ENCODE assay signal across 7 worm cellular contexts in the genomic region with DNA sequence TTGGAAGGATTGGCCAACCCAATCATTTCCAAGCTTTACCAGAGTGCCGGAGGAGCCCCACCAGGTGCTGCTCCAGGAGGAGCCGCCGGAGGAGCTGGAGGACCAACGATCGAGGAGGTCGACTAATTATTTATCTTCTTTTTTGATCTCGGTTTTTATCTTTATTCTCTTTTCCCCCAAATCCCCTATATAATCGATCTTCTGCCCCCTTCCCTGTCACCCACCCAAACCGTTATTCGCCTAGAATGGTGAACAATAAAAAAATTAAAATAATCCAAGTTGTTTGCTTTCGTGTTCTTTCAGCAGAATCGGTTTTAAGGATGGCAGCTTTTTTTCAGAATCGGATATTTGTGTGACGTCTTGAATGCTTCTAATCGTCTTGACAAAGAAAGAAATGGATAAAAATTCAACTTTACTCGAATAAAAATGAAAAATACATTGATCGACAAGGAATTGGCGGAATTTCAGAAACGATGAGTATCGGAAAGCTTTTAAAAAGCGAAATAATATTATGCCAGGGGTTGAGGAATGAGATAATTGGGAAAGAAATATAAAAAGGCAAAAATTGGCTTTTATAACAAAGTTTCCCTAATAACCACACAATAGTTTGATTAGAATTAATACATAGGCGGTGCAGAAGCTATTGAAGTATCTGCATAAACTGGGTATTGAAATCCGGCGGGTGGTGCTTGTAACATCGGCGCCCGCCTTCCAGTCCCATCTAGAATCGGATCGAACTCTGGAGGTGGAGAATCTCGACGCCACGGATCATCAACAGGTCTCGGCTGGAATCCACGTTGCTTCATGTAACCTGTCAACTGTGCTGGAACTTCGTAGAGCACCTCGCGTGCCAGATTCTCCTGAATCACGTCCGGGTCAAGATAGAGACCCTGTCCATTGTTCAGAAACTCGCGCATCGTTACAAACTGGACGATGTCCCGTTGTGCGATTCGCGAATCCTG.
TF ChIP-seq lines count a peak whose summit lies in the region.

No protein-coding gene starts in this region.

TF ChIP-seq in whole organism, L1 larva, 84 proteins besides CTCF, POLR2A, EP300 and RAD21 (continues in another document):
- peak; percentile 76 for TF ChIP-seq skn-1 (tag; optimal IDR thresholded peaks at IDR 0.05; lab: Kevin White, UChicago)
- peak; percentile 25 for TF ChIP-seq ceh-63 (GFP tag; optimal IDR thresholded peaks at IDR 0.05; lab: Kevin White, UChicago)
- TF ChIP-seq unc-86 (tag; optimal IDR thresholded peaks at IDR 0.05; lab: Kevin White, UChicago), result peak; percentile 32
- no peak for TF ChIP-seq F16B12.6 (tag; optimal IDR thresholded peaks at IDR 0.05; lab: Kevin White, UChicago)
- peak in 2 of 3 experiments; percentile 22 to 28 for TF ChIP-seq dpl-1 (GFP tag; optimal IDR thresholded peaks at IDR 0.05; lab: Kevin White, UChicago)
- TF ChIP-seq fkh-4 (tag; optimal IDR thresholded peaks at IDR 0.05; lab: Kevin White, UChicago; ENCODE audit: borderline replicate concordance), result no peak
- peak; percentile 36 to 60 for TF ChIP-seq lin-35 (GFP tag; optimal IDR thresholded peaks at IDR 0.05; lab: Kevin White, UChicago)
- peak in 1 of 6 experiments; percentile 44 for TF ChIP-seq elt-3 (tag; optimal IDR thresholded peaks at IDR 0.05; lab: Kevin White, UChicago)
- peak; percentile 54 for TF ChIP-seq nhr-47 (tag; optimal IDR thresholded peaks at IDR 0.05; lab: Kevin White, UChicago)
- TF ChIP-seq ets-5 (GFP tag; IDR thresholded peaks at IDR 0.05; lab: Robert Waterston, UW), result no peak
- TF ChIP-seq ztf-4 (tag; optimal IDR thresholded peaks at IDR 0.05; lab: Kevin White, UChicago), result peak; percentile 58

TF ChIP-seq in whole organism, L2 larva, 48 proteins besides CTCF, POLR2A, EP300 and RAD21 (continues in another document):
- no peak for TF ChIP-seq blmp-1 (tag; optimal IDR thresholded peaks at IDR 0.05; lab: Kevin White, UChicago; ENCODE audit: insufficient read depth)
- TF ChIP-seq nhr-21 (tag; optimal IDR thresholded peaks at IDR 0.05; lab: Kevin White, UChicago), result no peak
- TF ChIP-seq sem-4 (tag; optimal IDR thresholded peaks at IDR 0.05; lab: Kevin White, UChicago), result peak; percentile 66
- peak; percentile 93 for TF ChIP-seq crh-2 (tag; optimal IDR thresholded peaks at IDR 0.05; lab: Kevin White, UChicago)
- no peak for TF ChIP-seq aly-2 (tag; optimal IDR thresholded peaks at IDR 0.05; lab: Kevin White, UChicago)
- TF ChIP-seq skn-1 (tag; optimal IDR thresholded peaks at IDR 0.05; lab: Kevin White, UChicago), result peak; percentile 74
- no peak for TF ChIP-seq alr-1 (tag; optimal IDR thresholded peaks at IDR 0.05; lab: Kevin White, UChicago)
- TF ChIP-seq peb-1 (tag; optimal IDR thresholded peaks at IDR 0.05; lab: Kevin White, UChicago), result no peak
- TF ChIP-seq sma-9 (GFP tag; optimal IDR thresholded peaks at IDR 0.05; lab: Kevin White, UChicago), result peak; percentile 52
- TF ChIP-seq sma-9 (tag; optimal IDR thresholded peaks at IDR 0.05; lab: Kevin White, UChicago), result no peak
- peak; percentile 69 for TF ChIP-seq nhr-129 (tag; optimal IDR thresholded peaks at IDR 0.05; lab: Kevin White, UChicago)

TF ChIP-seq in whole organism, L3 larva, 47 proteins besides CTCF, POLR2A, EP300 and RAD21 (continues in another document):
- no peak for TF ChIP-seq ceh-9 (tag; optimal IDR thresholded peaks at IDR 0.05; lab: Kevin White, UChicago)
- no peak for TF ChIP-seq hmg-11 (tag; optimal IDR thresholded peaks at IDR 0.05; lab: Kevin White, UChicago)
- peak; percentile 87 for TF ChIP-seq aly-2 (tag; optimal IDR thresholded peaks at IDR 0.05; lab: Kevin White, UChicago)
- TF ChIP-seq nfya-1 (tag; optimal IDR thresholded peaks at IDR 0.05; lab: Kevin White, UChicago; ENCODE audit: insufficient read depth), result peak; percentile 64
- TF ChIP-seq fos-1 (tag; optimal IDR thresholded peaks at IDR 0.05; lab: Kevin White, UChicago), result peak; percentile 77
- peak; percentile 42 for TF ChIP-seq nhr-23 (tag; optimal IDR thresholded peaks at IDR 0.05; lab: Kevin White, UChicago)
- no peak for TF ChIP-seq eor-1 (tag; optimal IDR thresholded peaks at IDR 0.05; lab: Kevin White, UChicago)
- TF ChIP-seq elt-2 (tag; optimal IDR thresholded peaks at IDR 0.05; lab: Kevin White, UChicago), result peak; percentile 62
- TF ChIP-seq jun-1 (tag; optimal IDR thresholded peaks at IDR 0.05; lab: Kevin White, UChicago), result peak; percentile 65
- no peak for TF ChIP-seq nhr-67 (tag; optimal IDR thresholded peaks at IDR 0.05; lab: Kevin White, UChicago)
- peak; percentile 30 for TF ChIP-seq ceh-28 (tag; optimal IDR thresholded peaks at IDR 0.05; lab: Kevin White, UChicago)
- TF ChIP-seq snpc-4 (tag; optimal IDR thresholded peaks at IDR 0.05; lab: Kevin White, UChicago), result peak; percentile 49

TF ChIP-seq in whole organism, L4 larva, 104 proteins besides CTCF, POLR2A, EP300 and RAD21 (continues in another document):
- peak; percentile 74 for TF ChIP-seq hlh-11 (tag; optimal IDR thresholded peaks at IDR 0.05; lab: Kevin White, UChicago)
- peak; percentile 60 for TF ChIP-seq Y5F2A.4 (GFP tag; optimal IDR thresholded peaks at IDR 0.05; lab: Kevin White, UChicago)
- TF ChIP-seq hlh-30 (tag; optimal IDR thresholded peaks at IDR 0.05; lab: Kevin White, UChicago; ENCODE audit: insufficient read depth), result peak; percentile 49
- peak in 1 of 2 experiments; percentile 91 for TF ChIP-seq lsy-2 (tag; optimal IDR thresholded peaks at IDR 0.05; lab: Kevin White, UChicago)
- TF ChIP-seq F44E2.7 (GFP tag; IDR thresholded peaks at IDR 0.05; lab: Robert Waterston, UW), result no peak
- TF ChIP-seq ceh-82 (tag; optimal IDR thresholded peaks at IDR 0.05; lab: Kevin White, UChicago), result no peak
- no peak for TF ChIP-seq daf-12 (tag; optimal IDR thresholded peaks at IDR 0.05; lab: Kevin White, UChicago)
- 0 out of 2 replicates have a peak, but pooled peaks have one; percentile 6 for TF ChIP-seq saeg-2 (GFP tag; IDR thresholded peaks at IDR 0.05; lab: Robert Waterston, UW)
- TF ChIP-seq tra-1 (GFP tag; IDR thresholded peaks at IDR 0.05; lab: Robert Waterston, UW), result no peak; the same call in 1 of the 2 replicates
- 0 out of 2 replicates have a peak, but pooled peaks have one; percentile 28 for TF ChIP-seq nhr-41 (GFP tag; IDR thresholded peaks at IDR 0.05; lab: Robert Waterston, UW)
- TF ChIP-seq unc-130 (GFP tag; optimal IDR thresholded peaks at IDR 0.05; lab: Kevin White, UChicago), result no peak

TF ChIP-seq in whole organism, early embryonic, 17 proteins besides CTCF, POLR2A, EP300 and RAD21:
- TF ChIP-seq ets-7 (tag; optimal IDR thresholded peaks at IDR 0.05; lab: Kevin White, UChicago), result no peak
- no peak for TF ChIP-seq B0310.2 (tag; optimal IDR thresholded peaks at IDR 0.05; lab: Kevin White, UChicago)
- no peak for TF ChIP-seq sea-1 (GFP tag; conservative IDR thresholded peaks at IDR 0.05; lab: Robert Waterston, UW)
- no peak for TF ChIP-seq F13C5.2 (tag; optimal IDR thresholded peaks at IDR 0.05; lab: Kevin White, UChicago)
- TF ChIP-seq hmg-4 (GFP tag; optimal IDR thresholded peaks at IDR 0.05; lab: Kevin White, UChicago), result no peak
- 0 out of 2 replicates have a peak, but pooled peaks have one; percentile 7 for TF ChIP-seq tbx-37 (GFP tag; conservative IDR thresholded peaks at IDR 0.05; lab: Robert Waterston, UW)
- no peak for TF ChIP-seq tra-4 (tag; optimal IDR thresholded peaks at IDR 0.05; lab: Kevin White, UChicago)
- no peak for TF ChIP-seq flt-1 (GFP tag; IDR thresholded peaks at IDR 0.05; lab: Robert Waterston, UW)
- no peak for TF ChIP-seq ama-1 (optimal IDR thresholded peaks at IDR 0.05; lab: Kevin White, UChicago)
- no peak for TF ChIP-seq hnd-1 (tag; optimal IDR thresholded peaks at IDR 0.05; lab: Kevin White, UChicago)
- no peak for TF ChIP-seq scrt-1 (GFP tag; IDR thresholded peaks at IDR 0.05; lab: Robert Waterston, UW)
- no peak for TF ChIP-seq pes-1 (GFP tag; IDR thresholded peaks at IDR 0.05; lab: Robert Waterston, UW)
- peak; percentile 42 for TF ChIP-seq ceh-36 (tag; optimal IDR thresholded peaks at IDR 0.05; lab: Kevin White, UChicago)
TF ChIP-seq in whole organism, early embryonic: peak in this region for 2.

TF ChIP-seq in whole organism, mixed stage, embryonic, 35 proteins besides CTCF, POLR2A, EP300 and RAD21:
- TF ChIP-seq ces-1 (GFP tag; optimal IDR thresholded peaks at IDR 0.05; lab: Kevin White, UChicago) (peak; percentile 22), mep-1 (tag; optimal IDR thresholded peaks at IDR 0.05; lab: Kevin White, UChicago) (no peak)
TF ChIP-seq in whole organism, mixed stage, embryonic: peak in this region for 1.

TF ChIP-seq in whole organism, young adult, 124 proteins besides CTCF, POLR2A, EP300 and RAD21 (continues in another document):
- peak; percentile 82; the same call in 1 of the 2 replicates for TF ChIP-seq D2030.7 (GFP tag; IDR thresholded peaks at IDR 0.05; lab: Robert Waterston, UW)
- peak; percentile 67 for TF ChIP-seq ZK185.1 (tag; optimal IDR thresholded peaks at IDR 0.05; lab: Kevin White, UChicago; ENCODE audit: poor library complexity, severe bottlenecking)
- peak; percentile 61 for TF ChIP-seq madf-10 (tag; optimal IDR thresholded peaks at IDR 0.05; lab: Kevin White, UChicago)
- TF ChIP-seq cebp-1 (GFP tag; IDR thresholded peaks at IDR 0.05; lab: Robert Waterston, UW), result 0 out of 2 replicates have a peak, but pooled peaks have one; percentile 46
- TF ChIP-seq cebp-1 (tag; optimal IDR thresholded peaks at IDR 0.05; lab: Kevin White, UChicago), result peak; percentile 85
- peak; percentile 65 for TF ChIP-seq lsl-1 (GFP tag; optimal IDR thresholded peaks at IDR 0.05; lab: Kevin White, UChicago)
- no peak for TF ChIP-seq Y67H2A.10 (GFP tag; conservative IDR thresholded peaks at IDR 0.05; lab: Robert Waterston, UW)
- TF ChIP-seq Y79H2A.3 (GFP tag; conservative IDR thresholded peaks at IDR 0.05; lab: Robert Waterston, UW), result no peak
- TF ChIP-seq ztf-22 (GFP tag; optimal IDR thresholded peaks at IDR 0.05; lab: Kevin White, UChicago), result peak; percentile 80
- peak; percentile 96 for TF ChIP-seq zfh-2 (GFP tag; conservative IDR thresholded peaks at IDR 0.05; lab: Robert Waterston, UW)
- peak; percentile 82 for TF ChIP-seq dox-1 (GFP tag; IDR thresholded peaks at IDR 0.05; lab: Robert Waterston, UW)
- TF ChIP-seq lin-40 (tag; optimal IDR thresholded peaks at IDR 0.05; lab: Kevin White, UChicago), result peak; percentile 82
- TF ChIP-seq fkh-3 (tag; optimal IDR thresholded peaks at IDR 0.05; lab: Kevin White, UChicago), result peak; percentile 33
- peak; percentile 6; the same call in 1 of the 2 replicates for TF ChIP-seq F33H1.4 (GFP tag; IDR thresholded peaks at IDR 0.05; lab: Robert Waterston, UW)
- peak; percentile 97 for TF ChIP-seq Y56A3A.18 (GFP tag; IDR thresholded peaks at IDR 0.05; lab: Robert Waterston, UW)
- peak; percentile 1 for TF ChIP-seq ets-4 (GFP tag; optimal IDR thresholded peaks at IDR 0.05; lab: Kevin White, UChicago)
- peak; percentile 96 for TF ChIP-seq T26A5.8 (tag; optimal IDR thresholded peaks at IDR 0.05; lab: Kevin White, UChicago)
- TF ChIP-seq repo-1 (tag; optimal IDR thresholded peaks at IDR 0.05; lab: Kevin White, UChicago), result peak; percentile 97
- TF ChIP-seq madf-8 (GFP tag; conservative IDR thresholded peaks at IDR 0.05; lab: Robert Waterston, UW), result peak; percentile 23
- peak; percentile 49 for TF ChIP-seq mel-28 (tag; optimal IDR thresholded peaks at IDR 0.05; lab: Kevin White, UChicago; ENCODE audit: borderline replicate concordance)
- TF ChIP-seq hmg-1.2 (GFP tag; IDR thresholded peaks at IDR 0.05; lab: Robert Waterston, UW), result peak; percentile 59
